Worm (Caenorhabditis elegans): Measurements from ENCODE around the gene asns-2.

The asns-2 gene

DNA sequence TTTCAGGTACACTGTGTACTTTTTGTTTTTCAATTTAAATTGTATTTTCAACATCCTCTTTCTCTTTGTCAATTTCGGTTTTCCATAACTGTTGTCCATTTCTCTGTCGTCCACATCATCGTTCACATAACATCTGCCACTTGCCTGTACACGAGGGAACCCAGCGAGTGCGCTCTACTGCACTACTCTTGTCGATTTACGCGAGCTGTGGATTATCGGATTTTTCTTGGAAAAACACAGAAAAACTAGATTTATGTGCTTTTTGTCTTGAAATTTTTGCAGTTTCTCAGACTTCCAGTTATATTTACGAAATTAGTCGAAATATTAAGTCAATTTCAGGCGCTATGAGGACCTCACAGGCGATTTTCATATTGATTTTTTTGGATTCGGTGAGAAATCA, 41.1 kb upstream of the asns-2 start, which contains the start of gene chup-1:
Gene chup-1 (plus strand): TSS at position 340 of the 400 bp plus-strand sequence.
- TF ChIP-seq R02D3.7 (tag; optimal IDR thresholded peaks at IDR 0.05) (peak; percentile 89), pha-4 (tag; optimal IDR thresholded peaks at IDR 0.05) (peak; percentile 60), mml-1 (tag; optimal IDR thresholded peaks at IDR 0.05) (no peak), lin-39 (tag; optimal IDR thresholded peaks at IDR 0.05) (peak; percentile 46), egl-5 (tag; optimal IDR thresholded peaks at IDR 0.05) (peak; percentile 33), nhr-43 (tag; optimal IDR thresholded peaks at IDR 0.05; ENCODE audit: poor library complexity, severe bottlenecking) (no peak), elt-2 (tag; optimal IDR thresholded peaks at IDR 0.05) (peak; percentile 22), fkh-10 (GFP tag; optimal IDR thresholded peaks at IDR 0.05) (no peak), ztf-4 (tag; optimal IDR thresholded peaks at IDR 0.05) (no peak), nfya-1 (tag; optimal IDR thresholded peaks at IDR 0.05; ENCODE audit: insufficient read depth) (peak; percentile 41), lin-15B (tag; optimal IDR thresholded peaks at IDR 0.05) (peak; percentile 55), snpc-4 (tag; optimal IDR thresholded peaks at IDR 0.05) (peak; percentile 18)

- TF ChIP-seq unc-39 (tag; optimal IDR thresholded peaks at IDR 0.05): no peak
- no peak for TF ChIP-seq ZK546.5 (tag; optimal IDR thresholded peaks at IDR 0.05)
- TF ChIP-seq ceh-9 (tag; optimal IDR thresholded peaks at IDR 0.05): no peak
- TF ChIP-seq fkh-10 (GFP tag; optimal IDR thresholded peaks at IDR 0.05): no peak
- no peak for TF ChIP-seq nhr-67 (tag; optimal IDR thresholded peaks at IDR 0.05)
- TF ChIP-seq lsy-12 (tag; optimal IDR thresholded peaks at IDR 0.05): no peak
- no peak for TF ChIP-seq nhr-11 (tag; optimal IDR thresholded peaks at IDR 0.05)
- no peak for TF ChIP-seq lin-39 (tag; optimal IDR thresholded peaks at IDR 0.05)
- TF ChIP-seq hmg-11 (tag; optimal IDR thresholded peaks at IDR 0.05): no peak
- no peak for TF ChIP-seq ztf-11 (tag; optimal IDR thresholded peaks at IDR 0.05)
Measured at ce11 chrX:8790093-8790492, 39.4 kb upstream of the asns-2 start.

DNA sequence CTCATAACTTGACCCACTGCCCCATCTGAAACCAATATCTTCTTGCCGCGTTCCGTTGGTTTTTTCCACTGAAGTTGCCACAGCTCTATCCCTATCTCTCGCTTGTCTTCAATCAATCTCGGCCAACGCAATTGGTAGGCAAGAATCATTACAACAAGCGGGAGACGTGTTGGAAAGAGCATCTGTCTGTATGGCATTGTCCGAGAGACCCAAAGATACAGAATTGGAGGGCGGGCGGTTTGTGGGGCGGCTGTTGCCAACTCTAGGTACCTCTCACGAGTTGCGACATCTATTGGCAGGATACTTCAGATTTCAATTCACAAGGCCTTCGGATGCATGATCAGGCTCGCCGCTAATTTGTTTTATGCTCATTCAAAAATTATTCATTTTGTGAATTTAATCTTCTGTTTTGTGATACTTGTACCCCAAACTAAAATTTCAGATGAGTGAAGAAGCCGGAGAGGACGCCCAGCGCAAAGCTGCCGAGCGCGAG, 38.3 kb upstream of the asns-2 start, which contains the start of gene unc-27:
Gene unc-27 (plus strand): TSS at position 443 of the 493 bp plus-strand sequence.
- no peak for TF ChIP-seq ztf-11 (tag; optimal IDR thresholded peaks at IDR 0.05)
- TF ChIP-seq nfya-1 (tag; optimal IDR thresholded peaks at IDR 0.05; ENCODE audit: insufficient read depth): peak; percentile 35
- peak; percentile 16 for TF ChIP-seq egl-5 (tag; optimal IDR thresholded peaks at IDR 0.05)

DNA sequence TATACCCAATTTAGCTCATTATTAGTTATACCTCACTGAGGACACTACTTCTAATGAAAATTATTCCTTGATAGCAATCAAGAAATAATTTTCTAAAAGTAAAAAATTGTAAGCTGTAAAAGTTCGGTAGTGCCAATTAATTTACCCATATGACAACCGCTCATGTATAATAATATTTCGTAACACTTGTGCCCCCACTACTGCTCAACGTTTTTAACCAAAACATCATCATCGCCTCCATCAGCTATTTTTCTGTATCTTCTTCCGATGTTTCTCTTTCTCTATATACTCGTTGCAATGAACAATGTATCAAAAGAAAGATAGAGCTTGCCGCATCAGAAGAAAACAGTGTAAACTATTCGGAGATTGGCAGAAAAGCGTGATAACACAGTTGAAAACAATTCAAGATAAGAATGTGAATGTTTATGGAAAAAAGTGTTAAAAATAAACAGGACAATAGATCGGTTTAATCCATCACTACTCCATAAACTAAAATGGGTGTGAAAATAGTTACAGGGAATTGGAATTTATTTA, 37.0 kb upstream of the asns-2 start:
- TF ChIP-seq snpc-4 (tag; optimal IDR thresholded peaks at IDR 0.05): no peak
- TF ChIP-seq nfya-1 (tag; optimal IDR thresholded peaks at IDR 0.05; ENCODE audit: insufficient read depth): peak; percentile 22
- peak; percentile 14 for TF ChIP-seq elt-2 (tag; optimal IDR thresholded peaks at IDR 0.05)

DNA sequence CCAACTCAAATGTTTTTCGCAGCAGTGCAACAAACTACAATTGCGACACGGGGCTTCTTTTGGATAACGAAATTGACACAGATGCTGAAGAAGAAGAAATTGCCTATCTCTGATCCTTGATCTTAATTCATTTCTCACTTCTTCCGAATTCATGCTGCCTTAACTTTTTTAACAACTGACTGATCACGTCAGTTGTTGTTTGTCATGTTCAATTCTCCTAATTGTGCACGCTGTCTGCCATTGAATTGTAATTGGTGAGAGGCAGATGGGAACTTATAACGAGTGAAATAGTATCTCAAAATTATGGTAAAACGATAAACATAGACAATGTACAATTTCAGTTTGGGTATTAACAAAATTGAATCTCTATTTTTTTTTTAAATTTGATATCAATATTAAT, 35.9 kb upstream of the asns-2 start:
- no peak for TF ChIP-seq unc-62 (GFP tag; optimal IDR thresholded peaks at IDR 0.05)
- peak; percentile 3 for TF ChIP-seq nfya-1 (tag; optimal IDR thresholded peaks at IDR 0.05; ENCODE audit: insufficient read depth)
- peak; percentile 13 for TF ChIP-seq egl-5 (tag; optimal IDR thresholded peaks at IDR 0.05)

ce11 chrX:8784234-8784633, 33.5 kb upstream of the asns-2 start, which contains the start of gene ZK721.3:
TSS of gene ZK721.3 (plus strand) at chrX:8784534.
- TF ChIP-seq ztf-11 (tag; optimal IDR thresholded peaks at IDR 0.05): no peak
- TF ChIP-seq lin-39 (tag; optimal IDR thresholded peaks at IDR 0.05): no peak
- TF ChIP-seq elt-1 (tag; optimal IDR thresholded peaks at IDR 0.05): no peak
- TF ChIP-seq nhr-23 (tag; optimal IDR thresholded peaks at IDR 0.05): no peak
- TF ChIP-seq ceh-82 (tag; optimal IDR thresholded peaks at IDR 0.05): no peak
- no peak for TF ChIP-seq nhr-28 (tag; optimal IDR thresholded peaks at IDR 0.05)
- no peak for TF ChIP-seq aly-2 (tag; optimal IDR thresholded peaks at IDR 0.05)
- no peak for TF ChIP-seq zag-1 (tag; optimal IDR thresholded peaks at IDR 0.05)
- no peak for TF ChIP-seq egl-27 (tag; optimal IDR thresholded peaks at IDR 0.05)
- TF ChIP-seq fkh-10 (GFP tag; optimal IDR thresholded peaks at IDR 0.05): no peak
- no peak for TF ChIP-seq elt-2 (tag; optimal IDR thresholded peaks at IDR 0.05)
- no peak for TF ChIP-seq R02D3.7 (tag; optimal IDR thresholded peaks at IDR 0.05)
- TF ChIP-seq fos-1 (tag; optimal IDR thresholded peaks at IDR 0.05): no peak
- TF ChIP-seq hmg-11 (tag; optimal IDR thresholded peaks at IDR 0.05): no peak
- no peak for TF ChIP-seq lsy-12 (tag; optimal IDR thresholded peaks at IDR 0.05)
- TF ChIP-seq nhr-43 (tag; optimal IDR thresholded peaks at IDR 0.05; ENCODE audit: poor library complexity, severe bottlenecking): no peak
- no peak for TF ChIP-seq pqm-1 (tag; optimal IDR thresholded peaks at IDR 0.05)
- TF ChIP-seq mml-1 (tag; optimal IDR thresholded peaks at IDR 0.05): no peak
- TF ChIP-seq ama-1 (optimal IDR thresholded peaks at IDR 0.05): no peak
- no peak for TF ChIP-seq nhr-77 (tag; optimal IDR thresholded peaks at IDR 0.05)

Measured in whole organism, L3 larva.